Worm (Caenorhabditis elegans) whole organism, early embryonic: Measurements from ENCODE around the gene M176.5.

Source experiments
- B0310.2 ChIP-seq: sonication (generic microtip); optimal IDR thresholded peaks from 2 replicates; lab custom pipeline; 2016; ENCODE audit warnings: mild to moderate bottlenecking, missing genetic modification characterization, missing compliant biosample characterization
- ama-1 ChIP-seq: fragments of 150-350 bp; optimal IDR thresholded peaks from 2 replicates; lab custom pipeline; 2014
- hmbx-1 ChIP-seq: sonication (generic microtip); optimal IDR thresholded peaks from 2 replicates; lab custom pipeline; 2016; ENCODE audit warnings: mild to moderate bottlenecking, missing genetic modification characterization, missing compliant biosample characterization
- hmg-4 ChIP-seq: fragments of 200-800 bp; sonication (Bioruptor generic); optimal IDR thresholded peaks from 2 replicates; lab custom pipeline; 2018; ENCODE audit warnings: mild to moderate bottlenecking, missing genetic modification characterization, missing compliant biosample characterization
- sea-1 ChIP-seq: fragments of 200-800 bp; sonication (Bioruptor generic); conservative IDR thresholded peaks from 2 replicates; pipeline ENCODE4 v1.3.6; 2022; ENCODE audit warnings: missing genetic modification characterization, missing compliant biosample characterization
- tbx-11 ChIP-seq: fragments of 200-800 bp; sonication (Bioruptor generic); IDR thresholded peaks from 2 replicates; pipeline ENCODE4 v1.3.6; 2022; ENCODE audit warnings: missing genetic modification characterization, missing compliant biosample characterization
- tbx-37 ChIP-seq: fragments of 200-800 bp; sonication (Bioruptor generic); conservative IDR thresholded peaks from 2 replicates; pipeline ENCODE4 v1.3.6; 2022; ENCODE audit warnings: missing genetic modification reagents, missing genetic modification characterization, missing compliant biosample characterization

ce11 chrII:9454304-9454703 lies 26.8 kb upstream of the M176.5 start, which contains the start of gene chil-19:
- no peak for TF ChIP-seq ama-1 (lab: Kevin White, UChicago)
- no peak for TF ChIP-seq hmbx-1 (tag; lab: Kevin White, UChicago)
- no peak for TF ChIP-seq tbx-11
- TF ChIP-seq tbx-37 (GFP tag; lab: Robert Waterston, UW) = no peak
- TF ChIP-seq B0310.2 (tag; lab: Kevin White, UChicago) = no peak
- no peak for TF ChIP-seq sea-1 (GFP tag; lab: Robert Waterston, UW)
- no peak for TF ChIP-seq hmg-4
